Fruit fly (Drosophila melanogaster): ENCODE results near the gene Nle.
A peak's percentile ranks its signal among the peaks of the same experiment; 100 is the strongest.

Gene Nle

dm6 chr2L:568030-568429 lies at the start of gene Nle, which contains the start of gene Sf3b1:
Gene Nle (minus strand): TSS chr2L:568121.
Gene Sf3b1 (plus strand): TSS chr2L:568340.
- peak; percentile 61 for TF ChIP-seq CG3032 (tag; optimal IDR thresholded peaks at IDR 0.05)
- TF ChIP-seq fkh (GFP tag; optimal IDR thresholded peaks at IDR 0.05), result peak; percentile 86
- TF ChIP-seq esn (GFP tag; optimal IDR thresholded peaks at IDR 0.05), result peak; percentile 66
- no peak for TF ChIP-seq eg (GFP tag; IDR thresholded peaks at IDR 0.05)
- TF ChIP-seq CG31627 (GFP tag; optimal IDR thresholded peaks at IDR 0.05), result peak; percentile 39
- no peak for TF ChIP-seq CG8319 (GFP tag; optimal IDR thresholded peaks at IDR 0.05)
- TF ChIP-seq svp (GFP tag), result no peak

DNA sequence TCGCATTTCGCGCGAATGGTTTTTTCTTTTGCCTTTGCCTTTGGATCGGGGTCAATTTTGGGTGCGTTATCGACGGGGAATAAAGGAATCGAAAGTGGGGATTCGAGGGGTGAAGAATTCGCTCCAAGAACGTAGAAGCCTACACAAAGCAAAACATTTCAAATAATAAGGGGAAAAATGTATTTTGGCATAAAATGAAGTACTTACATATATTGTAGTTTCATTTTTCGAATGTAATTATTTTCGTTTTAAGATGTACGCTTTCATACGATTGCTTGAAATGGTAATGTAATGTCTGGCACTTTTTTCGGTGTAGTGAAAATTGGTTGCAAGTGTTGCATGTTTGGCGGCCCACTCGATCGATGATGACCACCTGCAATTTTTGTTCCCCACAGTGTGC lies 47.1 kb upstream of the Nle start:
- TF ChIP-seq Gug (GFP tag; IDR thresholded peaks at IDR 0.05) (no peak), lz (GFP tag; optimal IDR thresholded peaks at IDR 0.05) (peak; percentile 26), Eip75B (GFP tag; optimal IDR thresholded peaks at IDR 0.05) (no peak), spab (GFP tag; optimal IDR thresholded peaks at IDR 0.05) (no peak), Ets96B (tag; optimal IDR thresholded peaks at IDR 0.05) (no peak), CG15336 (GFP tag; IDR thresholded peaks at IDR 0.05) (0 out of 2 replicates have a peak, but pooled peaks have one; percentile 19), CG3919 (GFP tag; optimal IDR thresholded peaks at IDR 0.05) (no peak), Sox102F (GFP tag; optimal IDR thresholded peaks at IDR 0.05) (no peak), Smox (GFP tag; optimal IDR thresholded peaks at IDR 0.05) (peak; percentile 32), topi (GFP tag; optimal IDR thresholded peaks at IDR 0.05) (peak; percentile 5), Hr39 (GFP tag; optimal IDR thresholded peaks at IDR 0.05) (peak; percentile 13), CG31627 (GFP tag; optimal IDR thresholded peaks at IDR 0.05) (peak; percentile 33), pdm3 (GFP tag; optimal IDR thresholded peaks at IDR 0.05) (no peak), Eip78C (GFP tag) (peak; percentile 80), svp (GFP tag) (peak; percentile 65), Sox14 (GFP tag; optimal IDR thresholded peaks at IDR 0.05) (peak; percentile 10), cyc (GFP tag; optimal IDR thresholded peaks at IDR 0.05) (peak; percentile 30), achi (GFP tag; optimal IDR thresholded peaks at IDR 0.05) (peak; percentile 10), CG34406 (GFP tag; optimal IDR thresholded peaks at IDR 0.05) (no peak), net (GFP tag; optimal IDR thresholded peaks at IDR 0.05) (no peak), Met (GFP tag; optimal IDR thresholded peaks at IDR 0.05) (peak; percentile 43)

- TF ChIP-seq CG3032 (tag; optimal IDR thresholded peaks at IDR 0.05) (peak; percentile 42), Eip78C (GFP tag) (peak; percentile 72), fd59A (GFP tag; optimal IDR thresholded peaks at IDR 0.05) (peak; percentile 63), ss (GFP tag; optimal IDR thresholded peaks at IDR 0.05) (peak in 1 of 2 experiments; percentile 53), CG10631 (GFP tag; optimal IDR thresholded peaks at IDR 0.05) (peak; percentile 49), Lpt (GFP tag; optimal IDR thresholded peaks at IDR 0.05) (no peak), CG9139 (GFP tag; optimal IDR thresholded peaks at IDR 0.05) (no peak), spab (GFP tag; optimal IDR thresholded peaks at IDR 0.05) (peak; percentile 44), OdsH (GFP tag; optimal IDR thresholded peaks at IDR 0.05) (peak; percentile 43), Ets96B (tag; optimal IDR thresholded peaks at IDR 0.05) (peak; percentile 61), dsx (GFP tag; optimal IDR thresholded peaks at IDR 0.05; ENCODE audit: poor library complexity, severe bottlenecking) (peak; percentile 14), svp (GFP tag) (peak; percentile 2), acj6 (GFP tag; optimal IDR thresholded peaks at IDR 0.05) (peak; percentile 7), CG8632 (GFP tag; optimal IDR thresholded peaks at IDR 0.05) (peak; percentile 9), CG4318 (GFP tag; optimal IDR thresholded peaks at IDR 0.05) (no peak), CG10669 (GFP tag; optimal IDR thresholded peaks at IDR 0.05) (peak; percentile 38), CG6808 (GFP tag; optimal IDR thresholded peaks at IDR 0.05) (peak; percentile 58), Hr39 (GFP tag; optimal IDR thresholded peaks at IDR 0.05) (no peak)
These were observed 44.9 kb upstream of the Nle start for dm6 chr2L:612778-613177.

Data from whole organism, prepupa.